Worm (Caenorhabditis elegans) whole organism, midembryonic: ENCODE results near the gene srw-102.

ENCODE experiments used
- T22C8.4 ChIP-seq: fragments of 200-800 bp; sonication (Bioruptor generic); IDR thresholded peaks from 2 replicates; pipeline ENCODE4 v1.3.6; 2022; ENCODE audit warnings: missing genetic modification characterization, missing compliant biosample characterization
- cog-1 ChIP-seq: sonication (generic microtip); optimal IDR thresholded peaks from 2 replicates; lab custom pipeline; 2016; ENCODE audit warnings: missing genetic modification characterization, missing compliant biosample characterization
- flt-1 ChIP-seq: fragments of 200-800 bp; sonication (Bioruptor generic); IDR thresholded peaks from 2 replicates; pipeline ENCODE4 v1.3.6; 2022; ENCODE audit warnings: missing genetic modification characterization, missing compliant biosample characterization
- klf-2 ChIP-seq: fragments of 200-800 bp; sonication (Bioruptor generic); conservative IDR thresholded peaks from 2 replicates; pipeline ENCODE4 v1.3.6; 2022; ENCODE audit warnings: missing genetic modification reagents, missing genetic modification characterization, missing compliant biosample characterization
- med-1 ChIP-seq: sonication (generic microtip); optimal IDR thresholded peaks from 2 replicates; lab custom pipeline; 2017; ENCODE audit warnings: missing genetic modification characterization, mild to moderate bottlenecking, missing compliant biosample characterization, antibody characterized with exemption, missing genetic modification reagents; ENCODE audit not compliant: insufficient read depth
- ref-1 ChIP-seq: fragments of 200-800 bp; sonication (Bioruptor generic); conservative IDR thresholded peaks from 2 replicates; pipeline ENCODE4 v1.3.6; 2022; ENCODE audit warnings: missing genetic modification reagents, missing genetic modification characterization, missing compliant biosample characterization
- tab-1 ChIP-seq: fragments of 200-800 bp; sonication (Bioruptor generic); IDR thresholded peaks from 2 replicates; pipeline ENCODE4 v1.3.6; 2022; ENCODE audit warnings: missing genetic modification characterization, missing compliant biosample characterization
- ztf-23 ChIP-seq: fragments of 200-800 bp; sonication (Bioruptor generic); IDR thresholded peaks from 2 replicates; pipeline ENCODE4 v1.3.6; 2022; ENCODE audit warnings: missing genetic modification reagents, missing genetic modification characterization, missing compliant biosample characterization
- ztf-29 ChIP-seq: fragments of 200-800 bp; sonication (Bioruptor generic); IDR thresholded peaks from 2 replicates; pipeline ENCODE4 v1.3.6; 2022; ENCODE audit warnings: missing genetic modification reagents, missing genetic modification characterization, missing compliant biosample characterization

Gene srw-102

DNA sequence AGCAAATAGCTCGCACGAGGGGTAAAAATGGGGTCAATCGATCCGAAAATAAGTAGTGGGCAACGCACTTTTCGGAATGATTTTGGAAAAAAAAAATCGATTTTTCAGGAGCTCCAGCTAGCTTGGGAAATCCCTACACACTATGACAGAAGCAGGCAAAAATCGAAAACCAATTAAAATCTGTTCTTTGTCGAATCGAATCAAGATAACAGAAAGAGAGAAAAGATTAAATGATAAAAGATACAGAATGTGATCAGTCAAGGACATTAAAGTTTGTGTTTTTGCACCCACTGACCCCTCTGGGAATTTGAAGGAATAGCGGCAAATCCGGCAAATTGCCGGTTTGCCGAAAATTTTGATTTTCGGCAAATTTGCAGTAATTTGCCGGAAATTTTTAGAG lies 47.4 kb downstream of the srw-102 start:
- no peak for TF ChIP-seq tab-1
- no peak for TF ChIP-seq klf-2 (GFP tag; lab: Robert Waterston, UW)
- no peak for TF ChIP-seq flt-1 (GFP tag; lab: Robert Waterston, UW)
- TF ChIP-seq ztf-29 (GFP tag; lab: Robert Waterston, UW) = no peak
- TF ChIP-seq ref-1 (GFP tag; lab: Robert Waterston, UW) = no peak
- TF ChIP-seq med-1 = no peak
- no peak for TF ChIP-seq T22C8.4
- no peak for TF ChIP-seq ztf-23
- no peak for TF ChIP-seq cog-1
